Worm (Caenorhabditis elegans) whole organism, young adult: ENCODE data around the gene srx-9.
A peak's percentile ranks its signal among the peaks of the same experiment; 100 is the strongest.

Experiments used
- C06A6.2 ChIP-seq: fragments of 200-800 bp; sonication (Bioruptor generic); conservative IDR thresholded peaks from 2 replicates; pipeline ENCODE4 v1.3.6; 2022; ENCODE audit warnings: missing genetic modification characterization, missing compliant biosample characterization
- F22D6.2 ChIP-seq: sonication (generic microtip); optimal IDR thresholded peaks from 2 replicates; lab custom pipeline; 2016; ENCODE audit warnings: mild to moderate bottlenecking, missing genetic modification characterization, missing compliant biosample characterization
- F23B12.7 ChIP-seq: sonication (generic microtip); optimal IDR thresholded peaks from 2 replicates; lab custom pipeline; 2017; ENCODE audit warnings: missing genetic modification characterization, mild to moderate bottlenecking, missing compliant biosample characterization, antibody characterized with exemption, moderate library complexity; ENCODE audit not compliant: insufficient read depth
- F33H1.4 ChIP-seq: fragments of 200-800 bp; sonication (Bioruptor generic); IDR thresholded peaks from 2 replicates; pipeline ENCODE4 v1.3.6; 2022; ENCODE audit warnings: missing genetic modification reagents, missing genetic modification characterization, missing compliant biosample characterization
- F49E8.2 ChIP-seq: sonication (generic microtip); optimal IDR thresholded peaks from 3 replicates; lab custom pipeline; 2017; ENCODE audit warnings: missing genetic modification characterization, mild to moderate bottlenecking, missing compliant biosample characterization, antibody characterized with exemption, moderate library complexity; ENCODE audit not compliant: insufficient read depth
- F55B11.4 ChIP-seq: sonication (generic microtip); optimal IDR thresholded peaks from 2 replicates; lab custom pipeline; 2016; ENCODE audit warnings: missing compliant biosample characterization, missing genetic modification characterization, borderline replicate concordance; ENCODE audit not compliant: insufficient read depth
- K11D2.4 ChIP-seq: fragments of 200-800 bp; sonication (Bioruptor generic); IDR thresholded peaks from 2 replicates; pipeline ENCODE4 v1.3.6; 2022; ENCODE audit warnings: missing genetic modification reagents, missing genetic modification characterization, missing compliant biosample characterization
- Y53G8AR.9 ChIP-seq: fragments of 200-800 bp; sonication (Bioruptor generic); conservative IDR thresholded peaks from 2 replicates; pipeline ENCODE4 v1.3.6; 2022; ENCODE audit warnings: missing genetic modification reagents, missing genetic modification characterization, missing compliant biosample characterization
- Y56A3A.18 ChIP-seq: fragments of 200-800 bp; sonication (Bioruptor generic); IDR thresholded peaks from 2 replicates; pipeline ENCODE4 v1.3.6; 2022; ENCODE audit warnings: missing genetic modification reagents, missing genetic modification characterization, missing compliant biosample characterization
- ZK185.1 ChIP-seq: sonication (generic microtip); optimal IDR thresholded peaks from 2 replicates; lab custom pipeline; 2016; ENCODE audit warnings: mild to moderate bottlenecking, missing genetic modification characterization, missing compliant biosample characterization; ENCODE audit not compliant: poor library complexity, severe bottlenecking
- ama-1 ChIP-seq, 3 experiments: fragments of 150-350 bp in 1 of 3; sonication (generic microtip) in 2 of 3; optimal IDR thresholded peaks; 2 replicates each; lab custom pipeline; 2014 to 2018; ENCODE audit warnings: missing biosample characterization in 2 of 3, missing genetic modification characterization in 2 of 3, missing genetic modification reagents in 2 of 3
- atf-7 ChIP-seq: sonication (generic microtip); optimal IDR thresholded peaks from 2 replicates; lab custom pipeline; 2017; ENCODE audit warnings: mild to moderate bottlenecking, missing genetic modification characterization, missing compliant biosample characterization
- attf-3 ChIP-seq: fragments of 200-800 bp; sonication (Bioruptor generic); conservative IDR thresholded peaks from 2 replicates; pipeline ENCODE4 v1.3.6; 2022; ENCODE audit warnings: missing genetic modification reagents, missing genetic modification characterization, missing compliant biosample characterization
- bed-1 ChIP-seq: fragments of 200-800 bp; sonication (Bioruptor generic); IDR thresholded peaks from 2 replicates; pipeline ENCODE4 v1.3.6; 2022; ENCODE audit warnings: missing genetic modification reagents, missing genetic modification characterization, missing compliant biosample characterization
- ccch-3 ChIP-seq: fragments of 200-800 bp; sonication (Bioruptor generic); optimal IDR thresholded peaks from 2 replicates; lab custom pipeline; 2018; ENCODE audit warnings: mild to moderate bottlenecking, missing genetic modification characterization, missing compliant biosample characterization
- ceh-100 ChIP-seq: fragments of 200-800 bp; sonication (Bioruptor generic); IDR thresholded peaks from 2 replicates; pipeline ENCODE4 v1.3.6; 2022; ENCODE audit warnings: missing genetic modification reagents, missing genetic modification characterization, missing compliant biosample characterization
- ceh-58 ChIP-seq: fragments of 200-800 bp; sonication (Bioruptor generic); IDR thresholded peaks from 2 replicates; pipeline ENCODE4 v1.3.6; 2022; ENCODE audit warnings: missing genetic modification characterization, missing compliant biosample characterization
- chd-7 ChIP-seq: sonication (generic microtip); optimal IDR thresholded peaks from 2 replicates; lab custom pipeline; 2016; ENCODE audit warnings: mild to moderate bottlenecking, missing genetic modification characterization, moderate library complexity, missing compliant biosample characterization
- die-1 ChIP-seq: sonication (generic microtip); optimal IDR thresholded peaks from 2 replicates; lab custom pipeline; 2016; ENCODE audit warnings: missing genotype, mild to moderate bottlenecking, missing genetic modification characterization, missing compliant biosample characterization
- gei-17 ChIP-seq: fragments of 200-800 bp; sonication (Bioruptor generic); optimal IDR thresholded peaks from 2 replicates; lab custom pipeline; 2018; ENCODE audit warnings: mild to moderate bottlenecking, missing genetic modification characterization, missing compliant biosample characterization
- him-1 ChIP-seq: sonication (generic microtip); optimal IDR thresholded peaks from 2 replicates; lab custom pipeline; 2016; ENCODE audit warnings: missing genotype, missing genetic modification reagents, missing genetic modification characterization, missing compliant biosample characterization
- lin-26 ChIP-seq: fragments of 200-800 bp; sonication (Bioruptor generic); IDR thresholded peaks from 2 replicates; pipeline ENCODE4 v1.3.6; 2022; ENCODE audit warnings: missing genetic modification reagents, missing genetic modification characterization, missing compliant biosample characterization
- lin-40 ChIP-seq: sonication (generic microtip); optimal IDR thresholded peaks from 2 replicates; lab custom pipeline; 2016; ENCODE audit warnings: missing genetic modification characterization, mild to moderate bottlenecking, missing compliant biosample characterization, missing genotype, missing genetic modification reagents
- madf-3 ChIP-seq: fragments of 200-800 bp; sonication (Bioruptor generic); IDR thresholded peaks from 2 replicates; pipeline ENCODE4 v1.3.6; 2022; ENCODE audit warnings: missing genetic modification reagents, missing genetic modification characterization, missing compliant biosample characterization
- mes-4 ChIP-seq: sonication (generic microtip); optimal IDR thresholded peaks from 2 replicates; lab custom pipeline; 2016; ENCODE audit warnings: missing genotype, missing genetic modification characterization, missing compliant biosample characterization
- nfya-2 ChIP-seq: fragments of 200-800 bp; sonication (Bioruptor generic); IDR thresholded peaks from 2 replicates; pipeline ENCODE4 v1.3.6; 2022; ENCODE audit warnings: missing genetic modification reagents, missing genetic modification characterization, missing compliant biosample characterization
- nfyb-1 ChIP-seq: fragments of 200-800 bp; sonication (Bioruptor generic); IDR thresholded peaks from 2 replicates; pipeline ENCODE4 v1.3.6; 2022; ENCODE audit warnings: missing genetic modification reagents, missing genetic modification characterization, missing compliant biosample characterization
- nhr-179 ChIP-seq: sonication (generic microtip); optimal IDR thresholded peaks from 2 replicates; lab custom pipeline; 2016; ENCODE audit warnings: mild to moderate bottlenecking, missing genetic modification characterization, missing compliant biosample characterization
- nhr-27 ChIP-seq: fragments of 200-800 bp; sonication (Bioruptor generic); optimal IDR thresholded peaks from 2 replicates; lab custom pipeline; 2018; ENCODE audit warnings: mild to moderate bottlenecking, missing genetic modification characterization, moderate library complexity, missing compliant biosample characterization
- rec-8 ChIP-seq, 2 experiments: sonication (generic microtip); optimal IDR thresholded peaks; 2 replicates each; lab custom pipeline; 2016; ENCODE audit warnings: mild to moderate bottlenecking in 2 of 2, missing genetic modification characterization in 2 of 2, missing genetic modification reagents in 2 of 2, missing genotype in 2 of 2, missing biosample characterization in 1 of 2, missing compliant biosample characterization in 1 of 2, moderate library complexity in 1 of 2
- rpc-1 ChIP-seq, 2 experiments: fragments of 150-350 bp in 1 of 2; sonication (generic microtip) in 1 of 2; optimal IDR thresholded peaks; 2 replicates each; lab custom pipeline; 2014 to 2018; ENCODE audit warnings: missing biosample characterization in 1 of 2, missing genetic modification characterization in 1 of 2, missing genetic modification reagents in 1 of 2, missing genotype in 1 of 2
- somi-1 ChIP-seq: fragments of 200-800 bp; sonication (Bioruptor generic); optimal IDR thresholded peaks from 2 replicates; lab custom pipeline; 2018; ENCODE audit warnings: mild to moderate bottlenecking, missing genetic modification characterization, missing compliant biosample characterization
- tbp1 ChIP-seq: fragments of 200-800 bp; sonication (Bioruptor generic); optimal IDR thresholded peaks from 2 replicates; lab custom pipeline; 2018; ENCODE audit warnings: mild to moderate bottlenecking, missing genetic modification characterization, missing compliant biosample characterization
- ztf-18 ChIP-seq: sonication (generic microtip); optimal IDR thresholded peaks from 2 replicates; lab custom pipeline; 2016; ENCODE audit warnings: missing genotype, mild to moderate bottlenecking, missing genetic modification characterization, missing compliant biosample characterization
- ztf-26 ChIP-seq: sonication (generic microtip); optimal IDR thresholded peaks from 2 replicates; lab custom pipeline; 2017; ENCODE audit warnings: missing genetic modification characterization, missing compliant biosample characterization

Gene srx-9

DNA sequence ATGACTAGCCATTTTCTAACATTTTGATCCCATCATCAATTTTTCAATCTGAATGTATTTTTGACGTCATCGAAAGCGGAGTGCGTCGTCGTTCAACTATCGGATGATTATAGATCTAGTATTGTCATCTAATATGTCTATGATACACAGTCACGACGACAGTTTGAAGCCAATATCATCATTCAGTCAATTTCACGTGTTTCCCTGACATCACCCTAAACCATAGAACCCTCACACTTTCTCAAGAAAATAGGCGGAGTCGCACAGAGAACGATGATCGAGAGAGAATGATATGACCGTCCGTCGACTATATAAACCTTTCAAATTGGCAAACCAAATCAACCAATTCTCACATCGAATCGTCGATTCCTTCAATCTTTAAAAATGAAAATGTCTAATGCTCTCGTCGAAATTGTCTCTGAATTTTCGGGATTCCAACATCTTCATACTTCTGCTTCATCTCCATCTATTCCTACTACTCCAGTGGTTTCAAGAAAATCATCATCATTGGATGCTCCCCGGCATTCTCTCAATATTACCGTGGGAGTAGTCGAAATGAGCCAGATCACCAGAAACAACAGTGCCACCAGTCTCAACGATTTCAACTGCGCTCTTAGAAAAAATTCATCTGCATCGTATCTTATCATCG is 20.6 kb upstream of the srx-9 start, which contains the start of gene F18E3.13:
TSS of gene F18E3.13 (plus strand) at position 385 of the 649 bp plus-strand sequence.
- TF ChIP-seq F55B11.4 (tag; lab: Kevin White, UChicago) (no peak), bed-1 (GFP tag; lab: Robert Waterston, UW) (no peak), F22D6.2 (tag; lab: Kevin White, UChicago) (peak; percentile 21), rec-8 (tag; optimal IDR thresholded peaks at IDR 0.05; lab: Kevin White, UChicago) (no peak), lin-26 (0 out of 2 replicates have a peak, but pooled peaks have one; percentile 27), Y56A3A.18 (GFP tag; lab: Robert Waterston, UW) (no peak), ZK185.1 (tag; lab: Kevin White, UChicago) (peak; percentile 43), K11D2.4 (0 out of 2 replicates have a peak, but pooled peaks have one; percentile 13), C06A6.2 (peak; percentile 34; the same call in 1 of the 2 replicates), lin-40 (peak; percentile 35), tbp1 (GFP tag; lab: Kevin White, UChicago) (no peak), ama-1 (optimal IDR thresholded peaks at IDR 0.05; lab: Kevin White, UChicago) (peak; percentile 96), ama-1 (GFP tag; optimal IDR thresholded peaks at IDR 0.05; lab: Kevin White, UChicago) (no peak), rpc-1 (optimal IDR thresholded peaks at IDR 0.05; lab: Kevin White, UChicago) (no peak), rpc-1 (tag; optimal IDR thresholded peaks at IDR 0.05; lab: Kevin White, UChicago) (no peak), chd-7 (tag; lab: Kevin White, UChicago) (peak; percentile 7), Y53G8AR.9 (0 out of 2 replicates have a peak, but pooled peaks have one; percentile 33), nhr-179 (tag; lab: Kevin White, UChicago) (no peak), somi-1 (GFP tag; lab: Kevin White, UChicago) (peak; percentile 76), die-1 (tag; lab: Kevin White, UChicago) (no peak), ztf-26 (peak; percentile 79), F49E8.2 (no peak), F33H1.4 (no peak), atf-7 (tag; lab: Kevin White, UChicago) (peak; percentile 69), him-1 (tag; lab: Kevin White, UChicago) (no peak), attf-3 (GFP tag; lab: Robert Waterston, UW) (no peak), nfyb-1 (GFP tag; lab: Robert Waterston, UW) (peak; percentile 74), nhr-27 (tag; lab: Kevin White, UChicago) (no peak)

DNA sequence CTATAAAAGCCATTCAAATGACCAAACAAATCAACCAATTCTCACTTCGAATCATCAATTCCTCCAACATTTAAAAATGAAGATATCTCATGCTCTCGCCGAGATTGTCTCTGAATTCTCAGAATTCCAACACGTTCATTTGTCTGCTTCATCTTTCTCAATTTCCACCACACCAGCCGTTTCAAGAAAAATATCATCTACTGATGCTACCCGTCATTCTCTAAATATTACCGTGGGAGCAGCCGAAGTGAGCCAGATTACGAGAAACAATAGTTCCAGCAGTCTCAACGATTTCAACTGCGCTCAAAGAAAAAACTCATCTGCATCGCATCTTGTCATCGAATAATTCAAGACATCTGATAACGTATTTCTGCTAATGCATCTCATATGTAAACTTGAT is 19.6 kb upstream of the srx-9 start, which contains the start of gene F18E3.12:
TSS of gene F18E3.12 (plus strand) at position 77 of the 400 bp plus-strand sequence.
- peak; percentile 94 for TF ChIP-seq ama-1 (optimal IDR thresholded peaks at IDR 0.05; lab: Kevin White, UChicago)
- TF ChIP-seq ama-1 (GFP tag; optimal IDR thresholded peaks at IDR 0.05; lab: Kevin White, UChicago), result no peak
- no peak for TF ChIP-seq ceh-58

DNA sequence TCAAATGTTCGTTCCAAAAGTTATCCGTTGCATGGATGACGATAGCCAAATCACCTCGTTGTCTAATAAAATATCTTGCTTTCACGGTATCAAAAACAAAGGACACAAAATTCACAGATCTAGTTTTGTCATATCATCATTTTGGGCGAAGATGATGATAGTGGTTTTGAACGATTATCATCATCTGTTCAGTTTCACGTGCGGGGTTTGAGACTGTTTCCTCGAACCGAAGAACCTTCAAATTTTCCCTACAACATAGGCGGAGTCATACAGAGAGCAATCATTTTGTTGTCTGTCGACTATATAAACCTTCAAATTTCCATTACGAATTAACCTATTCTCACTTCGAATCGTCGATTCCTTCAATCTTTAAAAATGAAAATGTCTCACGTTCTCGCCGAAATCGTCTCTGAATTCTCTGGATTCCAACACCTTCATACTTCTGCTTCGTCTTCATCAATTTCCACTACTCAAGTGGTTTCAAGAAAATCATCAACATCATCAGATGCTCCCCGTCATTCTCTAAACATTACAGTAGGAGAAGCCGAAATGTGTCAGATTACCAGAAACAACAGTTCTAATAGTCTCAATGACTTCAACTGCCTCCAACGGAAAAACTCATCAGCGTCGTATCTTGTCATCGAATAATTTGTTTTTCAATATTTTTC is 18.0 kb upstream of the srx-9 start, which contains the start of gene F18E3.11:
TSS of gene F18E3.11 (plus strand) at position 376 of the 668 bp plus-strand sequence.
- peak; percentile 57 for TF ChIP-seq ztf-26
- peak; percentile 48 for TF ChIP-seq lin-40
- TF ChIP-seq ama-1 (optimal IDR thresholded peaks at IDR 0.05; lab: Kevin White, UChicago), result peak; percentile 97
- no peak for TF ChIP-seq ama-1 (GFP tag; optimal IDR thresholded peaks at IDR 0.05; lab: Kevin White, UChicago)
- TF ChIP-seq C06A6.2, result 0 out of 2 replicates have a peak, but pooled peaks have one; percentile 15
- no peak for TF ChIP-seq ztf-18 (tag; lab: Kevin White, UChicago)

DNA sequence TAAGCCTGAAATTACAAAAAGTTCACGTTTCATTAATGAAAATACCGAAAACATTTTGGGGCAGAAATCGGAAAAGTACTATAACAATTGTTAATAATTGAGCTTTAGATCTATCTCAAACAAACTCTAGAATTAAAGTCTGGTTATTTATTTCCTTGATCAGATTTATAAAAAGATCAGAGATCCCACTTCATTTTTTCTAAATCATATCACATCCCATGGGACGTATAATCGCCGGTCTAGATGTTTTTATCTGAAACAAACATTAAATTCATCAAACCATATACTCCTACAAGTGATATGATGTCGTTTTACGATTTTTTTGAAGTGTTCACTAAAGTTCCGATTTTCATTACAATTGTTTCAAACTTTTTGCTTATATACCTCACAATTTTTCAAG is 16.4 kb upstream of the srx-9 start, which contains the start of gene str-41:
TSS of gene str-41 (plus strand) at position 301 of the 400 bp plus-strand sequence.
- TF ChIP-seq ama-1 (optimal IDR thresholded peaks at IDR 0.05; lab: Kevin White, UChicago) (no peak), ama-1 (GFP tag; optimal IDR thresholded peaks at IDR 0.05; lab: Kevin White, UChicago) (no peak), nfya-2 (GFP tag; lab: Robert Waterston, UW) (no peak), ccch-3 (GFP tag; lab: Kevin White, UChicago) (no peak), somi-1 (GFP tag; lab: Kevin White, UChicago) (no peak), ceh-100 (GFP tag; lab: Robert Waterston, UW) (no peak), madf-3 (GFP tag; lab: Robert Waterston, UW) (no peak), gei-17 (GFP tag; lab: Kevin White, UChicago) (no peak), F23B12.7 (tag; lab: Kevin White, UChicago) (no peak), mes-4 (tag; lab: Kevin White, UChicago) (no peak)
